Fruit fly (Drosophila melanogaster) whole organism, prepupa: ENCODE results near the gene Ugt36A1.
A peak's percentile ranks its signal among the peaks of the same experiment; 100 is the strongest.

Experiments
- CG10631 ChIP-seq: fragments of 200-800 bp; sonication (Bioruptor generic); optimal IDR thresholded peaks from 2 replicates; lab custom pipeline; 2016; ENCODE audit warnings: missing biosample characterization, missing genetic modification characterization
- CG10669 ChIP-seq: fragments of 200-800 bp; sonication (Bioruptor generic); optimal IDR thresholded peaks from 3 replicates; lab custom pipeline; 2018; ENCODE audit warnings: missing biosample characterization, mild to moderate bottlenecking, missing genetic modification characterization, moderate library complexity
- CG11294 ChIP-seq: fragments of 200-800 bp; sonication (Bioruptor generic); IDR thresholded peaks from 2 replicates; pipeline ENCODE4 v1.3.6; 2022; ENCODE audit warnings: missing biosample characterization, missing genetic modification characterization
- CG11762 ChIP-seq: fragments of 200-800 bp; sonication (Bioruptor generic); optimal IDR thresholded peaks from 3 replicates; lab custom pipeline; 2016; ENCODE audit warnings: missing biosample characterization, missing genetic modification characterization; ENCODE audit not compliant: insufficient read depth
- CG11902 ChIP-seq: fragments of 200-800 bp; sonication (Bioruptor generic); optimal IDR thresholded peaks from 3 replicates; lab custom pipeline; 2016; ENCODE audit warnings: missing biosample characterization, missing genetic modification characterization
- CG15336 ChIP-seq: fragments of 200-800 bp; sonication (Bioruptor generic); IDR thresholded peaks from 2 replicates; pipeline ENCODE4 v1.3.6; 2022; ENCODE audit warnings: missing biosample characterization, missing genetic modification characterization
- CG1621 ChIP-seq: fragments of 200-800 bp; sonication (Bioruptor generic); optimal IDR thresholded peaks from 3 replicates; lab custom pipeline; 2018; ENCODE audit warnings: missing biosample characterization, mild to moderate bottlenecking, missing genetic modification characterization
- CG16779 ChIP-seq: fragments of 200-800 bp; sonication (Bioruptor generic); optimal IDR thresholded peaks from 3 replicates; lab custom pipeline; 2017; ENCODE audit warnings: missing biosample characterization, mild to moderate bottlenecking, missing genetic modification characterization
- CG3032 ChIP-seq: fragments of 200-800 bp; optimal IDR thresholded peaks from 2 replicates; lab custom pipeline; 2019; ENCODE audit warnings: missing biosample characterization, mild to moderate bottlenecking, missing genetic modification characterization, moderate library complexity
- CG31627 ChIP-seq: fragments of 200-800 bp; sonication (Bioruptor generic); optimal IDR thresholded peaks from 3 replicates; lab custom pipeline; 2016; ENCODE audit warnings: missing biosample characterization, missing genetic modification characterization
- CG32006 ChIP-seq: fragments of 200-800 bp; sonication (Bioruptor generic); optimal IDR thresholded peaks from 3 replicates; lab custom pipeline; 2017; ENCODE audit warnings: missing biosample characterization, mild to moderate bottlenecking, missing genetic modification characterization
- CG34406 ChIP-seq: fragments of 200-800 bp; sonication (Bioruptor generic); optimal IDR thresholded peaks from 3 replicates; lab custom pipeline; 2016; ENCODE audit warnings: missing biosample characterization, missing genetic modification characterization
- CG3919 ChIP-seq: fragments of 200-800 bp; sonication (Bioruptor generic); optimal IDR thresholded peaks from 3 replicates; lab custom pipeline; 2016; ENCODE audit warnings: missing biosample characterization, missing genetic modification characterization
- CG6163 ChIP-seq: fragments of 200-800 bp; sonication (Bioruptor generic); IDR thresholded peaks from 3 replicates; pipeline ENCODE4 v1.3.6; 2022; ENCODE audit warnings: missing biosample characterization, missing genetic modification characterization
- CG6276 ChIP-seq: fragments of 200-800 bp; sonication (Bioruptor generic); optimal IDR thresholded peaks from 2 replicates; lab custom pipeline; 2017; ENCODE audit warnings: missing biosample characterization, mild to moderate bottlenecking, missing genetic modification characterization
- CG6792 ChIP-seq: fragments of 200-800 bp; sonication (Bioruptor generic); optimal IDR thresholded peaks from 3 replicates; lab custom pipeline; 2016; ENCODE audit warnings: missing biosample characterization, missing genetic modification characterization
- CG6808 ChIP-seq: fragments of 200-800 bp; sonication (Bioruptor generic); optimal IDR thresholded peaks from 3 replicates; lab custom pipeline; 2017; ENCODE audit warnings: missing biosample characterization, missing genetic modification characterization, mild to moderate bottlenecking, moderate library complexity, missing genetic modification reagents
- CG6854 ChIP-seq: fragments of 200-800 bp; sonication (Bioruptor generic); optimal IDR thresholded peaks from 2 replicates; lab custom pipeline; 2017; ENCODE audit warnings: missing biosample characterization, mild to moderate bottlenecking, missing genetic modification characterization
- CG7368 ChIP-seq: fragments of 200-800 bp; sonication (Bioruptor generic); optimal IDR thresholded peaks from 3 replicates; lab custom pipeline; 2016; ENCODE audit warnings: missing biosample characterization, missing genetic modification characterization
- CG8119 ChIP-seq: fragments of 200-800 bp; sonication (Bioruptor generic); IDR thresholded peaks from 3 replicates; pipeline ENCODE4 v1.3.6; 2022; ENCODE audit warnings: missing biosample characterization, missing genetic modification characterization
- CG8319 ChIP-seq: fragments of 200-800 bp; sonication (Bioruptor generic); optimal IDR thresholded peaks from 3 replicates; lab custom pipeline; 2016; ENCODE audit warnings: missing biosample characterization, missing genetic modification characterization
- CG9139 ChIP-seq: fragments of 200-800 bp; sonication (Bioruptor generic); optimal IDR thresholded peaks from 3 replicates; lab custom pipeline; 2017; ENCODE audit warnings: missing biosample characterization, mild to moderate bottlenecking, missing genetic modification characterization
- Eip78C ChIP-seq: fragments of 200-800 bp; sonication (Bioruptor generic); peaks from one replicate; lab custom pipeline; 2016; ENCODE audit warnings: missing biosample characterization, missing genetic modification characterization
- Ets21C ChIP-seq: fragments of 200-800 bp; sonication (Bioruptor generic); optimal IDR thresholded peaks from 3 replicates; lab custom pipeline; 2016; ENCODE audit warnings: missing biosample characterization, missing genetic modification characterization
- Ets96B ChIP-seq: fragments of 200-800 bp; optimal IDR thresholded peaks from 2 replicates; lab custom pipeline; 2019; ENCODE audit warnings: missing biosample characterization, mild to moderate bottlenecking, missing genetic modification characterization, moderate library complexity
- Gug ChIP-seq: fragments of 200-800 bp; sonication (Bioruptor generic); IDR thresholded peaks from 2 replicates; pipeline ENCODE4 v1.3.6; 2022; ENCODE audit warnings: missing biosample characterization, missing genetic modification characterization
- Hr38 ChIP-seq: sonication (Bioruptor generic); optimal IDR thresholded peaks from 2 replicates; lab custom pipeline; 2016; ENCODE audit warnings: missing biosample characterization, missing genetic modification characterization
- Hr39 ChIP-seq: fragments of 200-800 bp; sonication (Bioruptor generic); optimal IDR thresholded peaks from 2 replicates; lab custom pipeline; 2016; ENCODE audit warnings: missing biosample characterization, missing genetic modification characterization
- Hr4 ChIP-seq: fragments of 200-800 bp; sonication (Bioruptor generic); optimal IDR thresholded peaks from 3 replicates; lab custom pipeline; 2016; ENCODE audit warnings: missing biosample characterization, missing genetic modification characterization
- Lpt ChIP-seq: fragments of 200-800 bp; sonication (Bioruptor generic); optimal IDR thresholded peaks from 3 replicates; lab custom pipeline; 2016; ENCODE audit warnings: missing biosample characterization, missing genetic modification characterization
- Met ChIP-seq: fragments of 200-800 bp; sonication (Bioruptor generic); optimal IDR thresholded peaks from 3 replicates; lab custom pipeline; 2016; ENCODE audit warnings: missing biosample characterization, missing genetic modification characterization
- OdsH ChIP-seq: fragments of 200-800 bp; sonication (Bioruptor generic); optimal IDR thresholded peaks from 3 replicates; lab custom pipeline; 2016; ENCODE audit warnings: missing biosample characterization, missing genetic modification characterization
- Smox ChIP-seq: fragments of 200-800 bp; sonication (Bioruptor generic); optimal IDR thresholded peaks from 3 replicates; lab custom pipeline; 2016; ENCODE audit warnings: missing biosample characterization, missing genetic modification characterization
- Sox102F ChIP-seq: fragments of 200-800 bp; sonication (Bioruptor generic); optimal IDR thresholded peaks from 2 replicates; lab custom pipeline; 2016; ENCODE audit warnings: missing biosample characterization, mild to moderate bottlenecking, missing genetic modification characterization
- Sox14 ChIP-seq: fragments of 200-800 bp; sonication (Bioruptor generic); optimal IDR thresholded peaks from 3 replicates; lab custom pipeline; 2016; ENCODE audit warnings: missing biosample characterization, missing genetic modification characterization
- achi ChIP-seq: fragments of 200-800 bp; sonication (Bioruptor generic); optimal IDR thresholded peaks from 3 replicates; lab custom pipeline; 2016; ENCODE audit warnings: missing biosample characterization, missing genetic modification characterization
- acj6 ChIP-seq: fragments of 200-800 bp; sonication (Bioruptor generic); optimal IDR thresholded peaks from 3 replicates; lab custom pipeline; 2016; ENCODE audit warnings: missing biosample characterization, missing genetic modification characterization
- cyc ChIP-seq: fragments of 200-800 bp; sonication (Bioruptor generic); optimal IDR thresholded peaks from 3 replicates; lab custom pipeline; 2016; ENCODE audit warnings: missing biosample characterization, missing genetic modification characterization
- dac ChIP-seq: fragments of 200-800 bp; sonication (Bioruptor generic); optimal IDR thresholded peaks from 2 replicates; lab custom pipeline; 2017; ENCODE audit warnings: missing biosample characterization, mild to moderate bottlenecking, missing genetic modification characterization
- eg ChIP-seq: fragments of 200-800 bp; sonication (Bioruptor generic); IDR thresholded peaks from 3 replicates; pipeline ENCODE4 v1.3.6; 2022; ENCODE audit warnings: missing biosample characterization, missing genetic modification characterization
- fd59A ChIP-seq: fragments of 200-800 bp; sonication (Bioruptor generic); optimal IDR thresholded peaks from 2 replicates; lab custom pipeline; 2017; ENCODE audit warnings: missing biosample characterization, mild to moderate bottlenecking, missing genetic modification characterization, missing genetic modification reagents
- fd85E ChIP-seq: fragments of 200-800 bp; sonication (Bioruptor generic); optimal IDR thresholded peaks from 3 replicates; lab custom pipeline; 2016; ENCODE audit warnings: missing biosample characterization, missing genetic modification characterization
- fkh ChIP-seq: fragments of 200-800 bp; sonication (Bioruptor generic); optimal IDR thresholded peaks from 3 replicates; lab custom pipeline; 2017; ENCODE audit warnings: missing biosample characterization, mild to moderate bottlenecking, missing genetic modification characterization, moderate library complexity
- lz ChIP-seq: fragments of 200-800 bp; sonication (Bioruptor generic); optimal IDR thresholded peaks from 3 replicates; lab custom pipeline; 2016; ENCODE audit warnings: missing biosample characterization, missing genetic modification characterization
- pdm3 ChIP-seq: fragments of 200-800 bp; sonication (Bioruptor generic); optimal IDR thresholded peaks from 3 replicates; lab custom pipeline; 2016; ENCODE audit warnings: missing biosample characterization, missing genetic modification characterization
- salr ChIP-seq, 2 experiments: fragments of 200-800 bp; sonication (Bioruptor generic); optimal IDR thresholded peaks; 3 replicates each; lab custom pipeline; 2016 to 2018; ENCODE audit warnings: missing biosample characterization in 2 of 2, missing genetic modification characterization in 2 of 2, mild to moderate bottlenecking in 1 of 2
- spab ChIP-seq: fragments of 200-800 bp; sonication (Bioruptor generic); optimal IDR thresholded peaks from 2 replicates; lab custom pipeline; 2017; ENCODE audit warnings: missing biosample characterization, mild to moderate bottlenecking, missing genetic modification characterization, missing genetic modification reagents
- ss ChIP-seq, 2 experiments: fragments of 200-800 bp; sonication (Bioruptor generic); optimal IDR thresholded peaks; 2 replicates in 1 of 2; 3 replicates in 1 of 2; lab custom pipeline; 2017 to 2018; ENCODE audit warnings: mild to moderate bottlenecking in 2 of 2, missing biosample characterization in 2 of 2, missing genetic modification characterization in 2 of 2, moderate library complexity in 1 of 2
- svp ChIP-seq: fragments of 200-800 bp; sonication (Bioruptor generic); peaks from one replicate; lab custom pipeline; 2016; ENCODE audit warnings: missing biosample characterization, missing genetic modification characterization
- vri ChIP-seq: fragments of 200-800 bp; sonication (Bioruptor generic); optimal IDR thresholded peaks from 3 replicates; lab custom pipeline; 2016; ENCODE audit warnings: missing biosample characterization, mild to moderate bottlenecking, missing genetic modification characterization

The Ugt36A1 gene

DNA sequence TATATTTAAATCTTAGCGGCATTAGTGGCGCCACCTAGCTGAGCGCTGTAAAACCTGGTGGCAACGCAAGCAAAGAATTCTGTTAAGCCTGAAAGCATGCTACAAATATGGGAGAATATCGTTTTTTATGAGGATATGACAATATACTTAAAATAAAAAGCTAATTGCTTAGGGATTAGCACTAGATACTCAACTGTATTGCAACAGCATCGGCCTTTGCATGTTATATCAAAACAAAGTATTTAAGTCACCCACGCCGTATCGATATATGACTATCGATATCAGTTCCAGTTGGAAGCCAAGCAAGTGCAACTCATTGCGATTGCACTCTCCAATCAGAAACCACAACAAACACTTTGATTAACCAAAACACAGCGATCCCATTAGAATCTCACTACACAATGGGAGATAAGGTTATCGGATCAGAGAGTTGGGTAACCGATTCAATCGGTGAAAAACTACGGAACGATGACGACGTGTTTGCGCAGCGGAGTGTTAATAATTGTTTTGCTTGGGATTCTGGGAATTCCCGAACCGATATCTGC, at the start of gene Ugt36A1:
Gene Ugt36A1 (plus strand): TSS at position 280 of the 545 bp plus-strand sequence.
- peak; percentile 64 for TF ChIP-seq svp
- peak; percentile 11 for TF ChIP-seq vri (GFP tag; lab: Kevin White, UChicago)
- no peak for TF ChIP-seq Smox
- no peak for TF ChIP-seq CG6163 (GFP tag; lab: Robert Waterston, UW)
- no peak for TF ChIP-seq eg (GFP tag; lab: Robert Waterston, UW)
- TF ChIP-seq Hr39, result no peak

DNA sequence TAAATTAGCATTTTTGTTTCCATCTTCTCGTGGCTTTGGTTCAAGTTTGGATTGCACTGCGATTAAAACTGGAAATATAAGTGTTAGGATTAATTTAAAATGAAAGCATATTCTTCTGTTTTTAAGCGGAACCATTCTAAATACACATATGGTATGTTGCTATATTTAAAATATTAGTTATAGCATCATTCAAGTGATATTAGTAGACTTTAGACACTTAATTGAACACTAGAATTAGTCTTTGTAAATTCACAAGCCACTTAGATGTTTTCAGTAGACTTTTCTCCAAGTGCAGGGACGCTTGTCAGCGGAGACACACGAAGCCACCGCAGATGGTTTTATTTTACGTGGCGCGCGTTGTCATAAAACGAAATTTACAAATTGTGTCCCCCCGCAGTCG, 49.0 kb upstream of the Ugt36A1 start:
- TF ChIP-seq CG9139 (GFP tag; lab: Kevin White, UChicago), result no peak
- no peak for TF ChIP-seq Lpt (GFP tag; lab: Kevin White, UChicago)
- TF ChIP-seq Smox, result peak; percentile 32
- peak; percentile 79 for TF ChIP-seq svp
- TF ChIP-seq CG11762 (GFP tag; lab: Kevin White, UChicago), result no peak
- TF ChIP-seq pdm3 (GFP tag; lab: Kevin White, UChicago), result peak; percentile 31
- TF ChIP-seq cyc, result peak; percentile 16
- TF ChIP-seq CG15336 (GFP tag; lab: Robert Waterston, UW), result 0 out of 2 replicates have a peak, but pooled peaks have one; percentile 10
- no peak for TF ChIP-seq fkh (GFP tag; lab: Kevin White, UChicago)
- TF ChIP-seq CG6792 (GFP tag; lab: Kevin White, UChicago), result peak; percentile 24
- TF ChIP-seq Ets21C (GFP tag; lab: Kevin White, UChicago), result peak; percentile 48
- no peak for TF ChIP-seq CG11294 (GFP tag; lab: Robert Waterston, UW)
- no peak for TF ChIP-seq CG3032 (tag; lab: Kevin White, UChicago)
- TF ChIP-seq fd59A (GFP tag; lab: Kevin White, UChicago), result no peak
- TF ChIP-seq CG1621 (tag; lab: Kevin White, UChicago), result no peak
- TF ChIP-seq CG6276, result no peak
- no peak for TF ChIP-seq CG8319 (GFP tag; lab: Kevin White, UChicago)
- no peak for TF ChIP-seq CG8119
- TF ChIP-seq CG6808 (GFP tag; lab: Kevin White, UChicago), result no peak
- TF ChIP-seq CG10631 (GFP tag; lab: Kevin White, UChicago), result no peak
- no peak for TF ChIP-seq CG10669 (GFP tag; lab: Kevin White, UChicago)
- no peak for TF ChIP-seq Ets96B (tag; lab: Kevin White, UChicago)
- TF ChIP-seq CG16779 (tag; lab: Kevin White, UChicago), result no peak
- TF ChIP-seq Met (GFP tag; lab: Kevin White, UChicago), result peak; percentile 24
- no peak for TF ChIP-seq dac (GFP tag; lab: Kevin White, UChicago)
- peak; percentile 32 for TF ChIP-seq lz (GFP tag; lab: Kevin White, UChicago)
- peak; percentile 28 for TF ChIP-seq OdsH (GFP tag; lab: Kevin White, UChicago)
- TF ChIP-seq acj6 (GFP tag; lab: Kevin White, UChicago), result peak; percentile 26
- TF ChIP-seq vri (GFP tag; lab: Kevin White, UChicago), result no peak
- no peak for TF ChIP-seq ss (GFP tag; optimal IDR thresholded peaks at IDR 0.05; lab: Kevin White, UChicago)
- TF ChIP-seq CG7368, result no peak
- peak; percentile 38 for TF ChIP-seq CG31627 (GFP tag; lab: Kevin White, UChicago)
- no peak for TF ChIP-seq Hr4 (GFP tag; lab: Kevin White, UChicago)
- no peak for TF ChIP-seq achi (GFP tag; lab: Kevin White, UChicago)
- TF ChIP-seq spab (GFP tag; lab: Kevin White, UChicago), result no peak
- no peak for TF ChIP-seq Gug (GFP tag; lab: Robert Waterston, UW)
- peak; percentile 17 for TF ChIP-seq Sox14
- TF ChIP-seq CG3919 (GFP tag; lab: Kevin White, UChicago), result no peak
- TF ChIP-seq CG11902 (GFP tag; lab: Kevin White, UChicago), result no peak
- no peak for TF ChIP-seq CG6854 (GFP tag; lab: Kevin White, UChicago)
- TF ChIP-seq Eip78C (GFP tag; lab: Kevin White, UChicago), result peak; percentile 67
- TF ChIP-seq salr (GFP tag; optimal IDR thresholded peaks at IDR 0.05; lab: Kevin White, UChicago), result no peak
- no peak for TF ChIP-seq CG6163 (GFP tag; lab: Robert Waterston, UW)
- TF ChIP-seq Hr38, result no peak
- no peak for TF ChIP-seq CG34406 (GFP tag; lab: Kevin White, UChicago)
- peak; percentile 54 for TF ChIP-seq Sox102F
- TF ChIP-seq CG32006 (GFP tag; lab: Kevin White, UChicago), result no peak
- no peak for TF ChIP-seq fd85E (GFP tag; lab: Kevin White, UChicago)
- TF ChIP-seq eg (GFP tag; lab: Robert Waterston, UW), result no peak
